Fruit fly (Drosophila melanogaster) S2 (cell line): ENCODE results near the gene CG43845.
A peak's percentile ranks its signal among the peaks of the same experiment; 100 is the strongest.

Experiments used
- CG8478 ChIP-seq: fragments of >200 bp; optimal IDR thresholded peaks from 2 replicates; lab custom pipeline; 2018
- CTCF ChIP-seq, 2 experiments: fragments of >200 bp; optimal IDR thresholded peaks; 2 replicates each; lab custom pipeline; 2018

Gene CG43845

DNA sequence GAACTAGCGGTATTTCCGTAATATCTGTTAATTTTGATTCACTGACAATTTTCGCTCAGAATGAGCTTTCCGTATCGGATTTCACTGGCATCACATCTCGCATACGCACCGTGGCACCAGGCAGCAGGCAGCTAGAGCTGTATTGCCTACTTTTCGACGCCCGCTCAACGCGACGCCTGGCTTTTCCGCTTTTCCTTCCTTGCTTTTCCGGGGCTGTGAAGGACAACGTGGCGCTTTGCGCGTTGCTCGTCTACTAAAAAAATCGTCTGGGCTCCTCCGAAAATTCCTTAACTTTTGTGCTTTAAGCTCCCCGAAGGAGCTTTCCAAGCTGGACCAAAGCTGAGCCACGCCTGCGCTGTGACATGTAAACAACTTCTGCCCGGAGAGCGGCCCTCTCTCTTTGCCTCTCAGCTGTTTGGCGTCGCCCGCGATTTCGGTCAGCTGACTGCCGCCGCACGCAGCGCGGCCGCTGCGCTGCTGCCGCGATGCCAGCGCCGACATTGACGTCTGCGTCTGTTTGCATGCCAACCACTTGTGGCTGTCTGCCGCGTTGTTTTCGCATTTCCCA is at the start of gene CG43845, which contains the start of gene Nmdar1:
Gene CG43845, minus strand, starts transcription at position 51 of the 568 bp plus-strand sequence.
Gene Nmdar1, minus strand, starts transcription at position 259 of the 568 bp plus-strand sequence.
- TF ChIP-seq CTCF (optimal IDR thresholded peaks at IDR 0.05; lab: Kevin White, UChicago), result no peak
- no peak for TF ChIP-seq CG8478 (lab: Kevin White, UChicago)

DNA sequence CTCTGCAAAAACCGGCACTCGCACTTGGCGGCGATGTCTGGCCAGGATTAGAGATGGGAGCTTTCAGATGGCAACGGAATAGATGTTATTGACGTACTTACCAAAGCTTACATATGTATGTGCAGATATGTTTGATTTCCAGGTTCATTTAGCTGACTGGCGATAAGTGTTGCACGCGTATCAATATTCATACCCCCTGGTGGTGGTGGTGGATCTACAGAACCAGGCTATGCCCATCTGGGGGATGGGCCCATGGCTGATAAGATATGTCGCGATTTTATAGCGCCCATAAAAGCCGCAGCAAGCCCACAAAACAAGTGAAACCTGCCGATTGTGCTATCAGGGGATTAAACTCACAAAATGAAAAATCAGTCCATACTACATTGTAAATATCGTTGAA is 48.8 kb upstream of the CG43845 start:
- no peak for TF ChIP-seq CTCF (optimal IDR thresholded peaks at IDR 0.05; lab: Kevin White, UChicago)
- no peak for TF ChIP-seq CG8478 (lab: Kevin White, UChicago)

DNA sequence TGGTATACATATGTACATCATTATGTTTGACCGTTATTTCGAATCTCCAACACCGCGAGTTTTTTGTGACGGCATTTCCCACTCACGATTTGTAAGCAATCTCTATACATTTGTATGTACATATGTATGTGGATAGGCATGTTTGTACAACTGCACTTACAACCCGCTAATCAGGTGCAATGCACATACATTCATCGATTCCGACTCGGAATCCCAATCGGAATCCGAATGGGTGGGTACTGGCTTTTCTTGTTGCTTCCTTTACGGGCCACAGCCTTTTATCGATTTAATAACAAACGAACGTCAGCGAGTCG is 48.5 kb upstream of the CG43845 start:
- no peak for TF ChIP-seq CTCF (optimal IDR thresholded peaks at IDR 0.05; lab: Kevin White, UChicago)
- no peak for TF ChIP-seq CG8478 (lab: Kevin White, UChicago)

DNA sequence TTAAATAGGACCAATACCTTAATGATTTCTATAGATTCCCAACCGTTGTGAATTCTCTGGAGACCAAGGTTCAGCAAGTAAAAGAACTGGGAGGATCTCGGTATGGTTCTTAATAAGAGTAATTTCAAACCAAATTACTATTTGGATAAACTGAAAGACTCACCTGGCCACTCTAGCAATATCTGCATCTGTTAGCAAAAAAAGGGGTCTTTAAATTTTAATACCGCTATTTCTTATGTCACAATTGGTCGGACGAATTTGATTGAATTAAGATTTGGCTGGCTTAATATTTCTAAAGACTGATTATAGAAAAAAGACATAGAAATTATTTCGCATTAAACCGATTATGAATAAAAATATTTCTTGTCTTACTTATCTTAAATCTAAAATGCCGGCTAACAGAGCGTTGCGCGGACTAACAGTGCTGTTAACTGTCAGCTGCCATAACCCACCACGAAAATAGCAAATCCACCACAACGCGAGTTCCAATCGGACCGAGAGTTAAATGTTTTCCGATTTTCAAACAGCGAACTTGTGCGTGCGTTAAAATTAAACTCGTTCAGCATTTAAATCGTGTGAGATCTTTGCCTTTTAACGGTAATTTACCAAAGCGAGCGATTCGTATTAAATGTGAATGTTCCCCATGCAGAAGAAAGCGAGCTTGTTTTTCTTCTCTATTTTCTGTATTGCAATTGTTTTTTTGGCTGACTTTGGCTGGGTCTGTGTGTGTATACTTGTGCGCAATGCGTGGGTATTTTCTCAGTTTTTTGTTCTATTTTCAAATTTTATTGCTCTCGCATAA is 47.9 kb upstream of the CG43845 start, which contains the start of gene CRMP:
Gene CRMP, plus strand, starts transcription at position 474 of the 802 bp plus-strand sequence.
- TF ChIP-seq CG8478 (lab: Kevin White, UChicago) (no peak), CTCF (optimal IDR thresholded peaks at IDR 0.05; lab: Kevin White, UChicago) (no peak)

DNA sequence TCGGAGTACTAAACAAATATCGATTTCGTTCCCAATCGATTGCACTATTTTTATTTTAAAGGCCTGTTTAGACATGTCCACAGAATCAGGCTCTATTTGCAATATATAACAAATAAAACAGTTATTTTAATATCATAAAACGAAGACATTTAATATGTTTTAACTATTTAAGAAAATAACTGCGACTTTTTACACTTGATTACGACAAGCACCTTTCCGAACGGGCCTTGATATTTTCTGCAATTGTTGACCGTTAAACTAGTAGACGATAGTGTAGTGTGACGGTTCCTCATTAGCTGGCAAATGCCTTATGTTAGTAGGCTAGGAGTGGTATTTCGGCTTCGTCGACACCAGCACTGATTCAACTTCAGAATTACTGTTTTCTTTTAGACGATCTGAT is 45.7 kb upstream of the CG43845 start, which contains the start of the genes CG2931 and Rheb:
Gene CG2931, minus strand, starts transcription at position 26 of the 400 bp plus-strand sequence.
Gene Rheb, plus strand, starts transcription at position 332 of the 400 bp plus-strand sequence.
- no peak for TF ChIP-seq CG8478 (lab: Kevin White, UChicago)
- TF ChIP-seq CTCF (optimal IDR thresholded peaks at IDR 0.05; lab: Kevin White, UChicago), result no peak

DNA sequence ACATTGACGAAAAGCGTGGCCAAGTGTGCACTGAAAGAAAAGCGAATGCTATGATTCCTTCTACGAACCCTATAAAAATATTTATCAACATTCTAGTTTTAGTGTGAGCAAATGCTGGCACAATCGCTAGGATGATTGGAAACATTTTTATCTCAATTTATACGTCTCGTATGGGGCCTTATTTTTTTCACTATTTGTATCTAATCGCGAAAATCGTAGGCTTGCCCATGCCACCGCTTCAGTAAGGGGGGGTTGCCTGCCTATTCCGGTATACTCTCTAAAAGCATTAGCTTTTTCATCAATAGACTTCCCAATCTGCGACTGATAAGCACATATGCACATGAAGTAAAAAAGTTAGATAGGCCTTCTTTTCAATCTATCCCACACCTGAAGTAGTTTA is 42.7 kb upstream of the CG43845 start:
- TF ChIP-seq CTCF (optimal IDR thresholded peaks at IDR 0.05; lab: Kevin White, UChicago) (no peak), CG8478 (lab: Kevin White, UChicago) (no peak)

DNA sequence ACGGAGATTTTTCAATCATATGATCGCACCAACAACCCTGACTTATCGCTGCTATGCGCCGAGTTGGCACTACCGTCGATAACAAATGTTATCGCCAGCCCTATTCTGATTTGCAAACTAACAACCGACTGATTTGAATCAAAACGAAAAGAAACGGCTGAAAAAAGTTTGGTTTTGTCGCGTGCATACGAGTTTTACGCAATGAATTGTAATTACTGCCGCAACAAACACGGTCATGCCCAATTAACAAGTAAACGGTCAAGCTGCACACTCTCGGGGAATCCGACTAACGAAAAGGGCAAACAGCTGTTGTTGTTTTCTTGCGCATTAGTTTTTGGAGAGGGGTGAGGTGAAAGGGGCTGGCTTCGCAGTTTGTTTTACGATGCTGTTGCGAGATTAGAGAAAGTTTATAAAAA is 41.9 kb upstream of the CG43845 start, which contains the start of the genes CG14671 and CG12746:
Gene CG14671, minus strand, starts transcription at position 41 of the 416 bp plus-strand sequence.
Gene CG12746, plus strand, starts transcription at position 91 of the 416 bp plus-strand sequence.
- TF ChIP-seq CG8478 (lab: Kevin White, UChicago) (no peak), CTCF (optimal IDR thresholded peaks at IDR 0.05; lab: Kevin White, UChicago) (peak in 1 of 2 experiments; percentile 9)

DNA sequence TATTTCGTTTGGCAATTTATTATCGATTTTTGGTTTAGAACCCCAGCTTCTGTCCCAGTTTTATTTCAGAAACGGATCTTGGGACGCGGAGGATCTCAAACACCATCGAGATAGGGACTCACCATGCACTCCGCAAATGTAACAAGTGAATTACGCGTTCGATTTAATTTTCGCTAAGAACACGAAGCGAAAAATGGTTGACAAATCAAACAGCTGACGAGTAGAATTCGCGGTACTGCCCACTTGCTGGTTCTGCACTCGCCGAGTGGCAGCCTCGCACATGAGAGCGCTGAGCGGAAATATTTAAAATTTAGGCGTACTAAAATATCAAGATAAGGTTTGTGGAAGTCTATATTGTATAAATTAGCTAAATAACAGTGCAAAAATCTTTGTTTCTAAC is 40.5 kb upstream of the CG43845 start, which contains the start of gene Pi4KIIalpha:
Gene Pi4KIIalpha, minus strand, starts transcription at position 233 of the 400 bp plus-strand sequence.
- TF ChIP-seq CG8478 (lab: Kevin White, UChicago) (no peak), CTCF (optimal IDR thresholded peaks at IDR 0.05; lab: Kevin White, UChicago) (peak in 1 of 2 experiments; percentile 9)

DNA sequence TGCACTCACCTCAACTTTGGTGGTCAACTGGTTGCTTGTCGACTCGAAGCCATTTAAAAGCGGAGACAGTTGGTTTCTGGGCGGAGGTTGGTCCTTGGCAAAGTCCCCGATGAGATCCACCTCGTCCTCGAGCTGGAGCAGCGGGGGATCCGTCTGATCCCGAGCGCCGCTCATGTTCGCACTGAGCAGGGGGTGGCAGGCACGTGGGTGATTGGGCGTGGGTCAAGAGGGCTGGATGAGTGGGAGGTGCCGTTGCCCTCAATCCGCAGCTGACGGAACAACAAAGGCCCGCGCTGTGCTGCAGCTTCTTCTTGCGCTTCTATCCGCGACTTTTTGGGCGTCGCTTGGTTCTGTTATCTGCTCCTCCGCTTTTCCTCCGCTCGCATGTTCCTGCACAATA is 40.0 kb upstream of the CG43845 start:
- TF ChIP-seq CG8478 (lab: Kevin White, UChicago), result no peak
- TF ChIP-seq CTCF (optimal IDR thresholded peaks at IDR 0.05; lab: Kevin White, UChicago), result no peak

DNA sequence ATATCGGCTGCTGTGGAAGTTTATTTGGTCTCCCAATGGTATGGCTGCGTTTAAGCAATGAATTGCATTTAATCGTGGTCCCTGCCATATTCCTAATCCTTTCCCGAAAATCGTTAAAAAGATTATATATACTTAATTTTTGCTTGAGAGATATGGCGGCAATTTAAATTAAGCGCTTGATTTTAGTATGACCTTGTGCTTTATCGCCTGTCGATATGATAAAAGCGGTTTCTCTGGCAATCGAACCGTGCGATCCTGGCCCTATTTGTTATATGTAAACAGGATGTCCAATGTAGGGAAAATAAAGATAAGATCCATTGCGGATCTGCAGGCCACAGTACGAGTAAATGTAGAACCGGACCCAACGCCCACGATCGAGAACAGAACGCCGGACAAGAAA is 31.9 kb upstream of the CG43845 start, which contains the start of gene Snm1:
Gene Snm1, plus strand, starts transcription at position 233 of the 400 bp plus-strand sequence.
- TF ChIP-seq CTCF (optimal IDR thresholded peaks at IDR 0.05; lab: Kevin White, UChicago) (no peak), CG8478 (lab: Kevin White, UChicago) (no peak)

DNA sequence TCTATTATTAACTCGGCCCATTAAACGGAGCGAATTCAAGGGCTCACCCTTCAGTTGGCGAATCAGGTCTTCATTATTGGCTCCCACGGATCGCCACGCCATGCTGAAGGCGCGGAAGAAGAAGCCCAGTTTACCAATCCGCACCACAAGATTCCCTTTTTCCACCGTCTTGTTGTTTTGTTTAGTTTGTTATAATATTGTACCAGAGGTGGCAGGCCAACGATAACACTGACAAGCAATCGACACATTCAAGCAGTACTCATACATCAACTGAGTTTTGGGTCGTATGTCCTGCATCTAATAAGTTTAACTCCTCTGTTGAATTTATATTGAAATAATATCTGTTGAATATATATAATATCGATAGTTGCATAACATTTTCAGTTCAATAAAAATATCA is 31.2 kb upstream of the CG43845 start, which contains the start of gene Pcmt:
Gene Pcmt, minus strand, starts transcription at position 235 of the 400 bp plus-strand sequence.
- TF ChIP-seq CTCF (optimal IDR thresholded peaks at IDR 0.05; lab: Kevin White, UChicago) (no peak), CG8478 (lab: Kevin White, UChicago) (no peak)

DNA sequence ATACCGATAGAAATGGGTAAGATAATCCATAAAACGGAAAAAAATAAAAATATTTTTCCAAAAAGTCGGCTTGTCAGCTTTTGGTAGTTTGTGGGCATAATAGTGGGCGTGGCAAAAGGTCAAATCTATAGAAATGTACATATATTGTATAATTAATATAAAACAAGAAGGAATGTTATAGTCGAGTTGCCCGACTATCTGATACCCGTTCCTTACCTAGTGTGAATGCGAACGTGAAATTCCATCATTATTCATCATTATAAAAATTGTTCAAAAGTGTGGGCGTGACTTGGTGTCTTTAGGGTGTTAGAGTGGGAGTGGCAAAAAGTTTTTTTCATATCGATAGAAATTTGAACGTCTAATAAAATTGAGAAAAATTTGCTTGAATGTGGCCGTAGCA is 28.7 kb upstream of the CG43845 start:
- TF ChIP-seq CG8478 (lab: Kevin White, UChicago) (no peak), CTCF (optimal IDR thresholded peaks at IDR 0.05; lab: Kevin White, UChicago) (no peak)

DNA sequence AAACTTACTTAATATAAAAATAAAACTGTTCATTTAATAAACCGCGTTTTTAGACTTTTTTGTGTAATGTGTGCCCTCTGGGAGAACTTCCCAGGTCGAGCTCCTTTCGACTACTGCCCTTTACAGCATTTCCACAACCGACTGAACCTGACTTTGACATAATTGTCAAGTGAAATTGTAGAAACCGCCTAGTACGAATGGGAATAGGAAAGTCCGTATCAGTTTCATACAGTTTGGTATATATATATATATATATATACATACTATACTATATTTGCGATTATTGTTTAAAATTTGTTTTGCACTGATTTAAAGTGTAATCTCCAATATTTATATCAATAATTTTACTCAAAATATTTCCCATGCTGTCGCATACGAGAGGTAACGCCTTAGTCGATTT is 28.1 kb upstream of the CG43845 start, which contains the start of gene mia:
Gene mia, minus strand, starts transcription at position 101 of the 400 bp plus-strand sequence.
- TF ChIP-seq CG8478 (lab: Kevin White, UChicago) (no peak), CTCF (optimal IDR thresholded peaks at IDR 0.05; lab: Kevin White, UChicago) (no peak)

DNA sequence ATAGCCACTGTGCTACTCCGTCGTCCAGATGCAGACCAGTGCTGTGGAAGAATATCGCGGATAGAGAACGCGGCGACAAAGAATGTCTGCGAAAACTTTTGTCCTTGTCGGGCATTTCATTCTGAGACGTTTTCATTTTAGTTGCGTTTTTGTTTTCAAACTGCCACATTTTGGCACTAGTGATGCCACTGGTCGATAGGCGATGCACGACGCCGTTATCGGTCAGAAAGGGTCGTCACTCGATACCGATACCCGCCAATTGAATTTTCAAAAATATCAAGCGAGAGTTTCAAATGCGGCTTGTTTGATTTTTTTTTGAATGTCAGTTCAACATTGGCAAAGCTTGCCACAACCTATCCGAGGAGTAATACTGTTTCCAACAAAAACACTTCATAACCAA is 27.5 kb upstream of the CG43845 start:
- TF ChIP-seq CTCF (optimal IDR thresholded peaks at IDR 0.05; lab: Kevin White, UChicago) (peak; percentile 2 to 4), CG8478 (lab: Kevin White, UChicago) (no peak)
